Fruit fly (Drosophila melanogaster): Measurements from ENCODE around the gene Akap200.

The Akap200 gene

dm6 chr2L:8471667-8472066 lies 56.2 kb downstream of the Akap200 start (continued):
- TF ChIP-seq corto (GFP tag; optimal IDR thresholded peaks at IDR 0.05) (no peak), CG15073 (GFP tag; optimal IDR thresholded peaks at IDR 0.05) (no peak), ATbp (GFP tag; optimal IDR thresholded peaks at IDR 0.05) (no peak), CG12744 (GFP tag; optimal IDR thresholded peaks at IDR 0.05) (no peak), CG3726 (GFP tag; IDR thresholded peaks at IDR 0.05) (no peak), Dref (GFP tag; IDR thresholded peaks at IDR 0.05) (no peak), HLHmδ (GFP tag; optimal IDR thresholded peaks at IDR 0.05) (no peak), Ptx1 (GFP tag; IDR thresholded peaks at IDR 0.05) (peak; percentile 32; the same call in 1 of the 2 replicates), CG2199 (GFP tag; IDR thresholded peaks at IDR 0.05) (no peak), Hmr (GFP tag; optimal IDR thresholded peaks at IDR 0.05) (no peak), Med (GFP tag) (no peak), her (GFP tag; optimal IDR thresholded peaks at IDR 0.05) (no peak), dysf (GFP tag; IDR thresholded peaks at IDR 0.05) (0 out of 3 replicates have a peak, but pooled peaks have one; percentile 44), B-H2 (GFP tag; optimal IDR thresholded peaks at IDR 0.05) (no peak), Dip3 (GFP tag; optimal IDR thresholded peaks at IDR 0.05) (no peak), CG30403 (GFP tag; optimal IDR thresholded peaks at IDR 0.05) (peak; percentile 29), Xrp1 (GFP tag; IDR thresholded peaks at IDR 0.05) (peak; percentile 63), Atf3 (GFP tag; optimal IDR thresholded peaks at IDR 0.05) (no peak), CG4328 (GFP tag; optimal IDR thresholded peaks at IDR 0.05) (no peak), kay (GFP tag; optimal IDR thresholded peaks at IDR 0.05) (no peak), gro (GFP tag; optimal IDR thresholded peaks at IDR 0.05) (no peak), sd (tag; optimal IDR thresholded peaks at IDR 0.05) (no peak), Atf6 (GFP tag; IDR thresholded peaks at IDR 0.05) (no peak), Bdp1 (GFP tag; optimal IDR thresholded peaks at IDR 0.05) (no peak), Sox102F (GFP tag; optimal IDR thresholded peaks at IDR 0.05) (peak; percentile 36), CG8765 (GFP tag; IDR thresholded peaks at IDR 0.05) (no peak), CG10654 (GFP tag; optimal IDR thresholded peaks at IDR 0.05) (no peak), CG17186 (GFP tag; optimal IDR thresholded peaks at IDR 0.05) (no peak), CG12104 (GFP tag; optimal IDR thresholded peaks at IDR 0.05) (no peak), Hsf (GFP tag; optimal IDR thresholded peaks at IDR 0.05) (no peak), cas (GFP tag; IDR thresholded peaks at IDR 0.05) (no peak), mam (GFP tag; optimal IDR thresholded peaks at IDR 0.05) (no peak), pzg (GFP tag; optimal IDR thresholded peaks at IDR 0.05) (no peak), CG30020 (tag; optimal IDR thresholded peaks at IDR 0.05) (no peak), CG12219 (GFP tag; optimal IDR thresholded peaks at IDR 0.05) (no peak), CG7372 (GFP tag; IDR thresholded peaks at IDR 0.05) (no peak), CG4707 (GFP tag; optimal IDR thresholded peaks at IDR 0.05) (no peak), CG11398 (GFP tag; optimal IDR thresholded peaks at IDR 0.05) (no peak), CG13287 (GFP tag; IDR thresholded peaks at IDR 0.05; ENCODE audit: partially characterized antibody) (no peak), CG18619 (GFP tag; optimal IDR thresholded peaks at IDR 0.05) (no peak), Gug (GFP tag; IDR thresholded peaks at IDR 0.05) (no peak), Oli (tag; optimal IDR thresholded peaks at IDR 0.05) (peak; percentile 44), Abd-B (GFP tag; optimal IDR thresholded peaks at IDR 0.05) (no peak), pho (GFP tag; optimal IDR thresholded peaks at IDR 0.05) (no peak), CG6689 (GFP tag; IDR thresholded peaks at IDR 0.05) (peak; percentile 62), Drgx (GFP tag; IDR thresholded peaks at IDR 0.05) (peak; percentile 47; the same call in 1 of the 2 replicates), ab (GFP tag; optimal IDR thresholded peaks at IDR 0.05) (no peak), CG8388 (GFP tag; optimal IDR thresholded peaks at IDR 0.05) (peak; percentile 49), zen2 (GFP tag; IDR thresholded peaks at IDR 0.05; ENCODE audit: partially characterized antibody) (no peak), CG9727 (GFP tag; optimal IDR thresholded peaks at IDR 0.05) (peak; percentile 60), CG10462 (GFP tag; optimal IDR thresholded peaks at IDR 0.05) (no peak), sisA (GFP tag; IDR thresholded peaks at IDR 0.05) (peak; percentile 17; the same call in 1 of the 2 replicates)

Data from whole organism, embryonic.